Worm (Caenorhabditis elegans): ENCODE results near the gene D1086.5.

DNA sequence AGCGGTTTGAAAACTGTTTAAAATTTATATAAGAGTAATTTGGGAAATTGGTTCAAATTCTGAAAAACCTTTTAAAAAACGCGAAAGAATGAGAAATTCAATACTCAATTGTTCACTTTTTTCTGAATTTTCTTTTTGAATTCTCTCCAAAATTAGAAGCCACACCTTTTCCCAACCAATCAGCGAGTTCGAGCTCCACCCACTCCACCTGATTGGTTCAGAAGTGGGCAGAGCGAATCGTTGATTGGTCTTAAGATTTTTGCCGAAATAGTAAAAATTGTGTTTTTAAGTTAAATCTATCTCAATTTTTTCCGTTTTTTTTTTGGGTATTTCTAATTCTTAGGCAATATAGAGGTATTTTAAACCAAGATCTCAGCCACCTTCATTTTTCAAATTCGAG lies 26.2 kb downstream of the D1086.5 start:
- no peak for TF ChIP-seq F10E7.11 (tag; optimal IDR thresholded peaks at IDR 0.05)
- TF ChIP-seq B0336.3 (GFP tag; IDR thresholded peaks at IDR 0.05) = no peak
- TF ChIP-seq gei-17 (GFP tag; optimal IDR thresholded peaks at IDR 0.05) = no peak
- TF ChIP-seq repo-1 (tag; optimal IDR thresholded peaks at IDR 0.05) = no peak
- TF ChIP-seq die-1 (tag; optimal IDR thresholded peaks at IDR 0.05) = no peak
- TF ChIP-seq dpff-1 (tag; optimal IDR thresholded peaks at IDR 0.05) = no peak
- TF ChIP-seq dpl-1 (GFP tag; optimal IDR thresholded peaks at IDR 0.05) = no peak

Data from whole organism, young adult.